Fruit fly (Drosophila melanogaster): ENCODE measurements around the gene Nup154.

Gene Nup154

dm6 chr2L:11057333-11058110, 52.9 kb downstream of the Nup154 start (continued):
- peak; percentile 58 for TF ChIP-seq CG4328 (GFP tag; optimal IDR thresholded peaks at IDR 0.05)
- TF ChIP-seq CG10654 (GFP tag; optimal IDR thresholded peaks at IDR 0.05), result peak; percentile 31
- TF ChIP-seq CG14050 (GFP tag; IDR thresholded peaks at IDR 0.05), result peak; percentile 70
- peak; percentile 87 for TF ChIP-seq CG1529 (GFP tag; optimal IDR thresholded peaks at IDR 0.05)
- TF ChIP-seq CG12769 (tag; optimal IDR thresholded peaks at IDR 0.05), result peak; percentile 81
- TF ChIP-seq pan (optimal IDR thresholded peaks at IDR 0.05), result no peak
- TF ChIP-seq pan (GFP tag; optimal IDR thresholded peaks at IDR 0.05 in 1 of 2, IDR thresholded peaks at IDR 0.05 in 1 of 2), result peak in 1 of 2 experiments; percentile 63
- TF ChIP-seq CkIIα-i1 (GFP tag; IDR thresholded peaks at IDR 0.05), result no peak
- TF ChIP-seq CG8290 (GFP tag; optimal IDR thresholded peaks at IDR 0.05), result peak; percentile 35
- peak; percentile 25 to 44 for TF ChIP-seq CG8290 (tag; optimal IDR thresholded peaks at IDR 0.05)
- TF ChIP-seq ssp (GFP tag; IDR thresholded peaks at IDR 0.05), result peak; percentile 72
- TF ChIP-seq prd (optimal IDR thresholded peaks at IDR 0.05), result no peak
- TF ChIP-seq prd (GFP tag; IDR thresholded peaks at IDR 0.05), result peak; percentile 68; the same call in 2 of the 3 replicates
- no peak for TF ChIP-seq CG1792 (GFP tag; optimal IDR thresholded peaks at IDR 0.05)
- no peak; the same call in 1 of the 2 replicates for TF ChIP-seq ham (GFP tag; IDR thresholded peaks at IDR 0.05)
- TF ChIP-seq Hmr (GFP tag; optimal IDR thresholded peaks at IDR 0.05), result peak; percentile 71
- peak; percentile 94 for TF ChIP-seq Sox100B (GFP tag; optimal IDR thresholded peaks at IDR 0.05)
- TF ChIP-seq CG18262 (tag; optimal IDR thresholded peaks at IDR 0.05), result peak; percentile 92
- TF ChIP-seq CG12299 (tag; optimal IDR thresholded peaks at IDR 0.05), result peak; percentile 55
- no peak for TF ChIP-seq vnd (GFP tag; IDR thresholded peaks at IDR 0.05; ENCODE audit: partially characterized antibody)
- TF ChIP-seq CG16815 (GFP tag; optimal IDR thresholded peaks at IDR 0.05), result peak; percentile 83
- TF ChIP-seq Opbp (GFP tag; IDR thresholded peaks at IDR 0.05; ENCODE audit: partially characterized antibody), result no peak
- TF ChIP-seq CG2202 (tag; optimal IDR thresholded peaks at IDR 0.05), result peak; percentile 59
- peak; percentile 69 for TF ChIP-seq CG12942 (GFP tag; optimal IDR thresholded peaks at IDR 0.05)
- peak; percentile 88 for TF ChIP-seq CG17361 (GFP tag; IDR thresholded peaks at IDR 0.05)
- peak; percentile 87 for TF ChIP-seq Jarid2 (GFP tag; optimal IDR thresholded peaks at IDR 0.05)
- no peak for TF ChIP-seq ato (GFP tag; IDR thresholded peaks at IDR 0.05; ENCODE audit: partially characterized antibody)
- no peak for TF ChIP-seq hth (optimal IDR thresholded peaks at IDR 0.05)
- TF ChIP-seq pnt (GFP tag; optimal IDR thresholded peaks at IDR 0.05), result peak; percentile 84
- TF ChIP-seq D (optimal IDR thresholded peaks at IDR 0.05), result no peak
- peak; percentile 75 for TF ChIP-seq D (GFP tag; optimal IDR thresholded peaks at IDR 0.05)
- peak; percentile 27 for TF ChIP-seq Dek (tag; optimal IDR thresholded peaks at IDR 0.05)
- peak in 1 of 3 experiments; percentile 9 for TF ChIP-seq Stat92E (GFP tag; optimal IDR thresholded peaks at IDR 0.05)
- TF ChIP-seq tio (GFP tag; optimal IDR thresholded peaks at IDR 0.05), result peak; percentile 78
- peak; percentile 77 for TF ChIP-seq CG31441 (GFP tag; IDR thresholded peaks at IDR 0.05)
- TF ChIP-seq CG9727 (GFP tag; optimal IDR thresholded peaks at IDR 0.05), result peak; percentile 77
- TF ChIP-seq CG3407 (GFP tag; optimal IDR thresholded peaks at IDR 0.05), result peak; percentile 59
- TF ChIP-seq Nf-YC (tag; optimal IDR thresholded peaks at IDR 0.05), result peak; percentile 75
- peak; percentile 78; the same call in 2 of the 4 replicates for TF ChIP-seq chinmo (GFP tag; IDR thresholded peaks at IDR 0.05; ENCODE audit: partially characterized antibody)
- no peak for TF ChIP-seq CG17802 (tag; optimal IDR thresholded peaks at IDR 0.05)
- peak; percentile 42 for TF ChIP-seq ems (GFP tag; optimal IDR thresholded peaks at IDR 0.05)
- no peak for TF ChIP-seq CG31365 (tag; optimal IDR thresholded peaks at IDR 0.05)
- TF ChIP-seq CHES-1-like (GFP tag; optimal IDR thresholded peaks at IDR 0.05), result peak; percentile 50
- no peak for TF ChIP-seq CG17612 (GFP tag; IDR thresholded peaks at IDR 0.05)
- peak; percentile 42 for TF ChIP-seq Fer1 (GFP tag; optimal IDR thresholded peaks at IDR 0.05)
- peak; percentile 54 for TF ChIP-seq gcm (GFP tag; optimal IDR thresholded peaks at IDR 0.05)
- peak; percentile 91 for TF ChIP-seq CG3163 (GFP tag; optimal IDR thresholded peaks at IDR 0.05)
- no peak for TF ChIP-seq ac (GFP tag; optimal IDR thresholded peaks at IDR 0.05)
- no peak for TF ChIP-seq repo (GFP tag; optimal IDR thresholded peaks at IDR 0.05)
- peak; percentile 64 for TF ChIP-seq wdn (GFP tag; IDR thresholded peaks at IDR 0.05)
